Comparison of ENCODE assay signal across 1 fruit fly cellular context in the genomic region with DNA sequence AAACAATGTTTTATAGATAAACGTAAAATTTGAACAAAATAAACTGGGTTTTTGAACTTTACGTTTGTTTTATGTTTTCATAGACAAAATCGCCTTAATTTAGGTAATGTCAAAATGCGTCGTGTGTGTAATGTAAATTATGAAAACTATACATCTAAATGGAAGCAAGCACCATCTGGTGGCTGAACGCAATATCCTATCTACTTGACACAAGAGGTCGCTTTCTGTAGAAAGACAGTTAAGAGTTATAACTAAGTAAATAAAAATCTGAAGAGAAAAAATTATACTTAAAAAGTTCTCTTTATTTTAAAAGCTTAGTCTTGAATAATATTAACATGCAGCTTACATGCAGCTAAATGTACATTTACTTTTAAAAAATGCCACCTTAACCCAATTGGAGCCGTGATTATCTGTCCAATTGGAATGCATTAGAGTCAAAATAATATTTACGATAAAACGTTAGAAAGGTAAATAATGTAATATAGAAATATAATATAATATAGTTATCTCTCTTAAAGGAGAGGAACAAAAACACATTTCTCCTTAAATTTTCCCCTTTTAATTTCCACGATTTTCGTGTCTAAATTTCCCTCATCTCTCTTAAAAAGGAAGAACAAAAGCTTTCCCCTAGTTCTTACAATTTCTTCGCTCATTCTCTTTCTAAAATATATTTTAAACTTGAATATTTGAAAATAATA.
TF ChIP-seq lines count a peak whose summit lies in the region.

No protein-coding gene starts in this region.

TF ChIP-seq in whole organism, embryonic, 481 proteins besides CTCF, POLR2A, EP300 and RAD21 (continued from another document):
- TF ChIP-seq ftz-f1 (GFP tag; optimal IDR thresholded peaks at IDR 0.05; lab: Kevin White, UChicago) (peak; percentile 33), Sry-β (GFP tag; optimal IDR thresholded peaks at IDR 0.05; lab: Kevin White, UChicago) (peak; percentile 63), Max (GFP tag; optimal IDR thresholded peaks at IDR 0.05; lab: Kevin White, UChicago) (peak; percentile 91), tx (GFP tag; optimal IDR thresholded peaks at IDR 0.05; lab: Kevin White, UChicago) (peak; percentile 87), CG13775 (GFP tag; optimal IDR thresholded peaks at IDR 0.05; lab: Kevin White, UChicago) (peak; percentile 91), Dref (GFP tag; IDR thresholded peaks at IDR 0.05; lab: Robert Waterston, UW) (no peak), Lpt (GFP tag; optimal IDR thresholded peaks at IDR 0.05; lab: Kevin White, UChicago) (peak; percentile 100), vnd (GFP tag; IDR thresholded peaks at IDR 0.05; lab: Robert Waterston, UW; ENCODE audit: partially characterized antibody) (no peak), tgo (GFP tag; IDR thresholded peaks at IDR 0.05; lab: Robert Waterston, UW) (peak; percentile 88), CG12104 (GFP tag; optimal IDR thresholded peaks at IDR 0.05; lab: Kevin White, UChicago) (peak; percentile 88), dmrt99B (tag; optimal IDR thresholded peaks at IDR 0.05; lab: Kevin White, UChicago) (peak; percentile 84), CG7786 (GFP tag; optimal IDR thresholded peaks at IDR 0.05; lab: Kevin White, UChicago) (peak; percentile 79), CG9817 (tag; optimal IDR thresholded peaks at IDR 0.05; lab: Kevin White, UChicago) (peak; percentile 92), Sox102F (GFP tag; optimal IDR thresholded peaks at IDR 0.05; lab: Kevin White, UChicago) (peak; percentile 94), onecut (GFP tag; IDR thresholded peaks at IDR 0.05; lab: Robert Waterston, UW) (peak; percentile 91), CG10267 (tag; optimal IDR thresholded peaks at IDR 0.05; lab: Kevin White, UChicago) (peak; percentile 83), CG13894 (tag; optimal IDR thresholded peaks at IDR 0.05; lab: Kevin White, UChicago) (peak; percentile 81), CG8290 (GFP tag; optimal IDR thresholded peaks at IDR 0.05; lab: Kevin White, UChicago) (peak; percentile 91), CG8290 (tag; optimal IDR thresholded peaks at IDR 0.05; lab: Kevin White, UChicago) (peak; percentile 70 to 84), CG6813 (GFP tag; optimal IDR thresholded peaks at IDR 0.05; lab: Kevin White, UChicago) (peak; percentile 88), Hr39 (optimal IDR thresholded peaks at IDR 0.05; lab: Kevin White, UChicago) (no peak), CG4730 (GFP tag; IDR thresholded peaks at IDR 0.05; lab: Robert Waterston, UW) (peak; percentile 89), CG3281 (GFP tag; optimal IDR thresholded peaks at IDR 0.05; lab: Kevin White, UChicago) (peak; percentile 91), al (GFP tag; IDR thresholded peaks at IDR 0.05; lab: Robert Waterston, UW) (no peak; the same call in 1 of the 2 replicates), CG31224 (GFP tag; IDR thresholded peaks at IDR 0.05; lab: Robert Waterston, UW) (peak; percentile 79; the same call in 1 of the 2 replicates), nau (GFP tag; optimal IDR thresholded peaks at IDR 0.05; lab: Kevin White, UChicago) (peak; percentile 82), Optix (GFP tag; IDR thresholded peaks at IDR 0.05; lab: Robert Waterston, UW) (no peak), Xrp1 (GFP tag; IDR thresholded peaks at IDR 0.05; lab: Robert Waterston, UW) (peak; percentile 94), Oaz (GFP tag; IDR thresholded peaks at IDR 0.05; lab: Robert Waterston, UW) (peak; percentile 87), Blimp-1 (GFP tag; optimal IDR thresholded peaks at IDR 0.05; lab: Kevin White, UChicago) (no peak), ase (GFP tag; IDR thresholded peaks at IDR 0.05; lab: Robert Waterston, UW) (no peak; the same call in 1 of the 3 replicates), Antp (GFP tag; optimal IDR thresholded peaks at IDR 0.05; lab: Kevin White, UChicago) (peak; percentile 93), pan (optimal IDR thresholded peaks at IDR 0.05; lab: Kevin White, UChicago) (no peak), pan (GFP tag; optimal IDR thresholded peaks at IDR 0.05 in 1 of 2, IDR thresholded peaks at IDR 0.05 in 1 of 2) (peak in 1 of 2 experiments; percentile 91), CHES-1-like (GFP tag; optimal IDR thresholded peaks at IDR 0.05; lab: Kevin White, UChicago) (peak; percentile 90), maf-S (GFP tag; optimal IDR thresholded peaks at IDR 0.05; lab: Kevin White, UChicago) (peak; percentile 96), Gsc (GFP tag; IDR thresholded peaks at IDR 0.05; lab: Robert Waterston, UW) (no peak), bigmax (GFP tag; optimal IDR thresholded peaks at IDR 0.05; lab: Kevin White, UChicago) (peak; percentile 73), zen2 (GFP tag; IDR thresholded peaks at IDR 0.05; lab: Robert Waterston, UW; ENCODE audit: partially characterized antibody) (no peak), Side (GFP tag; optimal IDR thresholded peaks at IDR 0.05; lab: Kevin White, UChicago) (peak; percentile 95), Mad (GFP tag; optimal IDR thresholded peaks at IDR 0.05; lab: Kevin White, UChicago) (peak; percentile 94), HLH54F (GFP tag; optimal IDR thresholded peaks at IDR 0.05; lab: Kevin White, UChicago) (peak; percentile 92), CG17385 (GFP tag; optimal IDR thresholded peaks at IDR 0.05; lab: Kevin White, UChicago) (peak; percentile 88), CG4617 (GFP tag; optimal IDR thresholded peaks at IDR 0.05; lab: Kevin White, UChicago; ENCODE audit: borderline replicate concordance) (peak; percentile 80), CG8478 (optimal IDR thresholded peaks at IDR 0.05; lab: Kevin White, UChicago) (no peak), CG15073 (GFP tag; optimal IDR thresholded peaks at IDR 0.05; lab: Kevin White, UChicago) (peak; percentile 60), CG10366 (GFP tag; IDR thresholded peaks at IDR 0.05; lab: Robert Waterston, UW) (peak; percentile 88), Lhr (GFP tag; optimal IDR thresholded peaks at IDR 0.05; lab: Kevin White, UChicago) (peak; percentile 96), Nf-YB (GFP tag; optimal IDR thresholded peaks at IDR 0.05; lab: Kevin White, UChicago) (peak; percentile 78), Hr3 (GFP tag; optimal IDR thresholded peaks at IDR 0.05; lab: Kevin White, UChicago) (peak; percentile 92), eyg (GFP tag; optimal IDR thresholded peaks at IDR 0.05; lab: Kevin White, UChicago) (peak; percentile 94), GATAe (GFP tag; conservative IDR thresholded peaks at IDR 0.05; lab: Robert Waterston, UW) (no peak; the same call in 1 of the 2 replicates), NK7.1 (GFP tag; optimal IDR thresholded peaks at IDR 0.05; lab: Kevin White, UChicago) (peak; percentile 88), cad (GFP tag; optimal IDR thresholded peaks at IDR 0.05; lab: Kevin White, UChicago) (no peak), CG6765 (GFP tag; optimal IDR thresholded peaks at IDR 0.05; lab: Kevin White, UChicago) (peak; percentile 88), zen (tag; optimal IDR thresholded peaks at IDR 0.05; lab: Kevin White, UChicago) (peak; percentile 95), btn (GFP tag; optimal IDR thresholded peaks at IDR 0.05; lab: Kevin White, UChicago) (peak; percentile 93), jing (GFP tag; optimal IDR thresholded peaks at IDR 0.05; lab: Kevin White, UChicago) (peak; percentile 83), ash1 (GFP tag; optimal IDR thresholded peaks at IDR 0.05; lab: Kevin White, UChicago) (peak; percentile 85), cato (GFP tag; optimal IDR thresholded peaks at IDR 0.05; lab: Kevin White, UChicago; ENCODE audit: borderline replicate concordance) (peak; percentile 87), bbx (GFP tag; IDR thresholded peaks at IDR 0.05; lab: Robert Waterston, UW; ENCODE audit: partially characterized antibody) (peak; percentile 75), ewg (GFP tag; optimal IDR thresholded peaks at IDR 0.05; lab: Kevin White, UChicago) (peak; percentile 90), run (tag; optimal IDR thresholded peaks at IDR 0.05; lab: Kevin White, UChicago) (peak; percentile 31), CG10654 (GFP tag; optimal IDR thresholded peaks at IDR 0.05; lab: Kevin White, UChicago) (peak; percentile 92), Sox100B (GFP tag; optimal IDR thresholded peaks at IDR 0.05; lab: Kevin White, UChicago) (peak; percentile 84), pnt (GFP tag; optimal IDR thresholded peaks at IDR 0.05; lab: Kevin White, UChicago) (peak; percentile 89), CG8944 (GFP tag; optimal IDR thresholded peaks at IDR 0.05; lab: Kevin White, UChicago) (peak; percentile 94), CG14710 (tag; optimal IDR thresholded peaks at IDR 0.05; lab: Kevin White, UChicago) (peak; percentile 87), ind (GFP tag; optimal IDR thresholded peaks at IDR 0.05; lab: Kevin White, UChicago) (peak; percentile 92), D19A (tag; optimal IDR thresholded peaks at IDR 0.05; lab: Kevin White, UChicago) (peak; percentile 83), sc (optimal IDR thresholded peaks at IDR 0.05; lab: Kevin White, UChicago) (no peak), sc (GFP tag; optimal IDR thresholded peaks at IDR 0.05; lab: Kevin White, UChicago) (peak; percentile 90), Dfd (GFP tag; optimal IDR thresholded peaks at IDR 0.05; lab: Kevin White, UChicago) (no peak), CG4707 (GFP tag; optimal IDR thresholded peaks at IDR 0.05; lab: Kevin White, UChicago) (peak; percentile 93), CG14667 (GFP tag; IDR thresholded peaks at IDR 0.05; lab: Robert Waterston, UW) (no peak; the same call in 1 of the 2 replicates), knrl (GFP tag; IDR thresholded peaks at IDR 0.05; lab: Robert Waterston, UW; ENCODE audit: partially characterized antibody) (no peak), row (GFP tag; IDR thresholded peaks at IDR 0.05; lab: Robert Waterston, UW) (peak; percentile 61; the same call in 2 of the 3 replicates)
